Worm (Caenorhabditis elegans) whole organism, late embryonic: ENCODE results near the gene fbxb-79.
A peak's percentile ranks its signal among the peaks of the same experiment; 100 is the strongest.

Experiments
- C08G9.2 ChIP-seq: sonication (generic microtip); optimal IDR thresholded peaks from 2 replicates; lab custom pipeline; 2016; ENCODE audit warnings: mild to moderate bottlenecking, missing genetic modification characterization, moderate library complexity, missing compliant biosample characterization
- C38D4.7 ChIP-seq: fragments of 200-800 bp; sonication (Bioruptor generic); optimal IDR thresholded peaks from 2 replicates; lab custom pipeline; 2018; ENCODE audit warnings: mild to moderate bottlenecking, missing genetic modification characterization, moderate library complexity, missing compliant biosample characterization
- F13H6.1 ChIP-seq: sonication (generic microtip); optimal IDR thresholded peaks from 2 replicates; lab custom pipeline; 2016; ENCODE audit warnings: missing genetic modification characterization, missing compliant biosample characterization
- K02D7.2 ChIP-seq: sonication (generic microtip); optimal IDR thresholded peaks from 2 replicates; lab custom pipeline; 2017; ENCODE audit warnings: mild to moderate bottlenecking, missing genetic modification characterization, missing compliant biosample characterization
- K09A11.1 ChIP-seq: sonication (generic microtip); optimal IDR thresholded peaks from 2 replicates; lab custom pipeline; 2017; ENCODE audit warnings: antibody characterized with exemption, mild to moderate bottlenecking, missing genetic modification characterization, missing compliant biosample characterization; ENCODE audit not compliant: insufficient read depth
- ahr-1 ChIP-seq: sonication (generic microtip); optimal IDR thresholded peaks from 2 replicates; lab custom pipeline; 2016; ENCODE audit warnings: missing genetic modification characterization, missing compliant biosample characterization
- ama-1 ChIP-seq: fragments of 150-350 bp; optimal IDR thresholded peaks from 2 replicates; lab custom pipeline; 2014
- ceh-14 ChIP-seq: sonication (generic microtip); optimal IDR thresholded peaks from 2 replicates; lab custom pipeline; 2016; ENCODE audit warnings: missing genotype, missing genetic modification characterization, missing compliant biosample characterization
- ceh-18 ChIP-seq: sonication (generic microtip); optimal IDR thresholded peaks from 2 replicates; lab custom pipeline; 2016; ENCODE audit warnings: missing genetic modification characterization, missing compliant biosample characterization
- ceh-2 ChIP-seq: sonication (generic microtip); optimal IDR thresholded peaks from 2 replicates; lab custom pipeline; 2016; ENCODE audit warnings: missing genotype, missing genetic modification characterization, missing compliant biosample characterization
- ceh-30 ChIP-seq: fragments of 150-350 bp; optimal IDR thresholded peaks from 2 replicates; lab custom pipeline; 2014; ENCODE audit warnings: missing biosample characterization, missing genetic modification characterization
- ceh-31 ChIP-seq: sonication (generic microtip); optimal IDR thresholded peaks from 2 replicates; lab custom pipeline; 2016; ENCODE audit warnings: missing genetic modification characterization, missing compliant biosample characterization
- ceh-48 ChIP-seq: sonication (generic microtip); optimal IDR thresholded peaks from 2 replicates; lab custom pipeline; 2016; ENCODE audit warnings: missing genetic modification characterization, inconsistent platforms, missing compliant biosample characterization
- dmd-4 ChIP-seq: sonication (generic microtip); optimal IDR thresholded peaks from 2 replicates; lab custom pipeline; 2016; ENCODE audit warnings: borderline replicate concordance, missing genetic modification characterization, missing compliant biosample characterization
- dve-1 ChIP-seq: sonication (generic microtip); optimal IDR thresholded peaks from 2 replicates; lab custom pipeline; 2017; ENCODE audit warnings: antibody characterized with exemption, mild to moderate bottlenecking, missing genetic modification characterization, missing compliant biosample characterization
- elt-2 ChIP-seq: sonication (generic microtip); optimal IDR thresholded peaks from 2 replicates; lab custom pipeline; 2016; ENCODE audit warnings: missing genetic modification reagents, missing genetic modification characterization, missing compliant biosample characterization
- eyg-1 ChIP-seq: sonication (generic microtip); optimal IDR thresholded peaks from 2 replicates; lab custom pipeline; 2016; ENCODE audit warnings: missing genotype, missing genetic modification characterization, missing compliant biosample characterization
- gmeb-2 ChIP-seq: sonication (generic microtip); optimal IDR thresholded peaks from 2 replicates; lab custom pipeline; 2016; ENCODE audit warnings: missing genetic modification characterization, inconsistent platforms, missing compliant biosample characterization
- hlh-13 ChIP-seq: fragments of 200-800 bp; sonication (Bioruptor generic); optimal IDR thresholded peaks from 2 replicates; lab custom pipeline; 2018; ENCODE audit warnings: mild to moderate bottlenecking, missing genetic modification characterization, missing compliant biosample characterization
- hlh-30 ChIP-seq: sonication (generic microtip); optimal IDR thresholded peaks from 2 replicates; lab custom pipeline; 2017; ENCODE audit warnings: antibody characterized with exemption, missing genetic modification characterization, missing compliant biosample characterization; ENCODE audit not compliant: insufficient read depth
- hlh-6 ChIP-seq: sonication (generic microtip); optimal IDR thresholded peaks from 2 replicates; lab custom pipeline; 2016; ENCODE audit warnings: missing genotype, missing genetic modification characterization, missing compliant biosample characterization
- hlh-8 ChIP-seq: sonication (generic microtip); optimal IDR thresholded peaks from 2 replicates; lab custom pipeline; 2016; ENCODE audit warnings: missing genotype, missing genetic modification characterization, missing compliant biosample characterization
- lim-6 ChIP-seq: sonication (generic microtip); optimal IDR thresholded peaks from 2 replicates; lab custom pipeline; 2016; ENCODE audit warnings: missing genetic modification characterization, missing compliant biosample characterization
- madf-2 ChIP-seq: sonication (generic microtip); optimal IDR thresholded peaks from 2 replicates; lab custom pipeline; 2017; ENCODE audit warnings: missing genetic modification characterization, missing compliant biosample characterization
- nfya-1 ChIP-seq: sonication (generic microtip); optimal IDR thresholded peaks from 2 replicates; lab custom pipeline; 2017; ENCODE audit warnings: missing genetic modification characterization, mild to moderate bottlenecking, missing compliant biosample characterization, antibody characterized with exemption, moderate library complexity
- nhr-11 ChIP-seq: fragments of 150-350 bp; optimal IDR thresholded peaks from 2 replicates; lab custom pipeline; 2014; ENCODE audit warnings: missing biosample characterization, missing genetic modification characterization
- nhr-232 ChIP-seq: sonication (generic microtip); optimal IDR thresholded peaks from 2 replicates; lab custom pipeline; 2016; ENCODE audit warnings: missing genetic modification characterization, missing compliant biosample characterization
- pag-3 ChIP-seq: sonication (generic microtip); optimal IDR thresholded peaks from 2 replicates; lab custom pipeline; 2016; ENCODE audit warnings: missing compliant biosample characterization, missing genetic modification characterization, borderline replicate concordance
- pax-1 ChIP-seq: fragments of 150-350 bp; optimal IDR thresholded peaks from 2 replicates; lab custom pipeline; 2014; ENCODE audit warnings: missing biosample characterization, missing genetic modification characterization
- pqm-1 ChIP-seq: sonication (generic microtip); optimal IDR thresholded peaks from 2 replicates; lab custom pipeline; 2016; ENCODE audit warnings: missing genetic modification characterization, missing compliant biosample characterization
- ref-2 ChIP-seq: sonication (generic microtip); optimal IDR thresholded peaks from 2 replicates; lab custom pipeline; 2016; ENCODE audit warnings: missing genetic modification characterization, missing compliant biosample characterization
- rnt-1 ChIP-seq: sonication (generic microtip); optimal IDR thresholded peaks from 2 replicates; lab custom pipeline; 2016; ENCODE audit warnings: missing genetic modification characterization, missing compliant biosample characterization
- sdc-2 ChIP-seq: sonication (generic microtip); optimal IDR thresholded peaks from 2 replicates; lab custom pipeline; 2016; ENCODE audit warnings: missing genotype, missing genetic modification characterization, missing compliant biosample characterization
- sox-2 ChIP-seq: fragments of 200-800 bp; sonication (Bioruptor generic); IDR thresholded peaks from 2 replicates; pipeline ENCODE4 v1.3.6; 2022; ENCODE audit warnings: missing genetic modification reagents, missing genetic modification characterization, missing compliant biosample characterization
- sox-4 ChIP-seq: sonication (generic microtip); optimal IDR thresholded peaks from 2 replicates; lab custom pipeline; 2017; ENCODE audit warnings: mild to moderate bottlenecking, missing genetic modification characterization, inconsistent platforms, missing compliant biosample characterization
- tbx-2 ChIP-seq: sonication (generic microtip); optimal IDR thresholded peaks from 2 replicates; lab custom pipeline; 2016; ENCODE audit warnings: missing genetic modification characterization, missing compliant biosample characterization
- unc-42 ChIP-seq: sonication (generic microtip); optimal IDR thresholded peaks from 2 replicates; lab custom pipeline; 2016; ENCODE audit warnings: missing genotype, missing genetic modification characterization, missing compliant biosample characterization
- zip-5 ChIP-seq: sonication (generic microtip); optimal IDR thresholded peaks from 2 replicates; lab custom pipeline; 2016; ENCODE audit warnings: missing genetic modification characterization, missing compliant biosample characterization

The fbxb-79 gene

ce11 chrIV:11186729-11187128 is 2.6 kb downstream of the fbxb-79 start, which contains the start of gene sdz-27:
sdz-27 (plus strand) TSS chrIV:11187029.
- no peak for TF ChIP-seq K02D7.2 (tag; lab: Kevin White, UChicago)
- TF ChIP-seq hlh-8 (tag; lab: Kevin White, UChicago) = no peak
- no peak for TF ChIP-seq C08G9.2 (tag; lab: Kevin White, UChicago)
- TF ChIP-seq madf-2 (tag; lab: Kevin White, UChicago) = no peak
- no peak for TF ChIP-seq pag-3 (tag; lab: Kevin White, UChicago)
- no peak for TF ChIP-seq lim-6 (tag; lab: Kevin White, UChicago)
- TF ChIP-seq hlh-13 (GFP tag; lab: Kevin White, UChicago) = no peak
- no peak for TF ChIP-seq sox-4 (tag; lab: Kevin White, UChicago)
- no peak for TF ChIP-seq ceh-2 (tag; lab: Kevin White, UChicago)
- no peak for TF ChIP-seq ceh-48
- no peak for TF ChIP-seq K09A11.1 (tag; lab: Kevin White, UChicago)
- TF ChIP-seq pax-1 = no peak
- no peak for TF ChIP-seq eyg-1 (tag; lab: Kevin White, UChicago)
- no peak for TF ChIP-seq ceh-30
- TF ChIP-seq ref-2 (tag; lab: Kevin White, UChicago) = no peak

ce11 chrIV:11183991-11184390 is 5.3 kb downstream of the fbxb-79 start, which contains the start of gene nuaf-3:
nuaf-3 (plus strand) TSS chrIV:11184291.
- no peak for TF ChIP-seq dve-1 (tag; lab: Kevin White, UChicago)
- TF ChIP-seq nhr-11 (tag; lab: Kevin White, UChicago) = no peak
- TF ChIP-seq dmd-4 (tag; lab: Kevin White, UChicago) = no peak
- TF ChIP-seq ahr-1 (tag; lab: Kevin White, UChicago) = no peak
- TF ChIP-seq sdc-2 (tag; lab: Kevin White, UChicago) = no peak
- TF ChIP-seq gmeb-2 (tag; lab: Kevin White, UChicago) = no peak
- TF ChIP-seq pqm-1 (tag; lab: Kevin White, UChicago) = no peak
- TF ChIP-seq nhr-232 (tag; lab: Kevin White, UChicago) = no peak
- no peak for TF ChIP-seq ceh-18
- no peak for TF ChIP-seq ceh-14 (tag; lab: Kevin White, UChicago)

ce11 chrIV:11183013-11183412 is 6.3 kb downstream of the fbxb-79 start, which contains the start of gene prx-14:
prx-14 (plus strand) TSS chrIV:11183132.
- TF ChIP-seq C38D4.7 (GFP tag; lab: Kevin White, UChicago) (no peak), elt-2 (peak; percentile 33)

ce11 chrIV:11180077-11180476 is 9.2 kb downstream of the fbxb-79 start:
- no peak for TF ChIP-seq ahr-1 (tag; lab: Kevin White, UChicago)
- TF ChIP-seq C08G9.2 (tag; lab: Kevin White, UChicago) = no peak
- TF ChIP-seq ama-1 = no peak
- no peak for TF ChIP-seq dmd-4 (tag; lab: Kevin White, UChicago)
- TF ChIP-seq sox-2 (GFP tag; lab: Robert Waterston, UW) = no peak
- TF ChIP-seq hlh-30 (tag; lab: Kevin White, UChicago) = no peak
- TF ChIP-seq hlh-6 (tag; lab: Kevin White, UChicago) = no peak
- TF ChIP-seq ref-2 (tag; lab: Kevin White, UChicago) = no peak

ce11 chrIV:11179123-11179740 is 10.1 kb downstream of the fbxb-79 start, which contains the start of gene cpt-2:
cpt-2 (plus strand) TSS chrIV:11179645.
- TF ChIP-seq ref-2 (tag; lab: Kevin White, UChicago) = peak; percentile 18
- TF ChIP-seq F13H6.1 (tag; lab: Kevin White, UChicago) = peak; percentile 29
- TF ChIP-seq lim-6 (tag; lab: Kevin White, UChicago) = peak; percentile 44
- TF ChIP-seq tbx-2 = peak; percentile 57
- TF ChIP-seq ceh-14 (tag; lab: Kevin White, UChicago) = peak; percentile 49
- TF ChIP-seq ceh-2 (tag; lab: Kevin White, UChicago) = peak; percentile 18
- TF ChIP-seq rnt-1 (tag; lab: Kevin White, UChicago) = peak; percentile 15
- peak; percentile 27 for TF ChIP-seq ceh-18
- TF ChIP-seq ceh-31 = peak; percentile 73
- peak; percentile 43 for TF ChIP-seq elt-2
- TF ChIP-seq zip-5 (tag; lab: Kevin White, UChicago) = peak; percentile 25
- peak; percentile 47 for TF ChIP-seq C08G9.2 (tag; lab: Kevin White, UChicago)
- peak; percentile 54 for TF ChIP-seq unc-42
- peak; percentile 13 for TF ChIP-seq ahr-1 (tag; lab: Kevin White, UChicago)
- peak; percentile 53 for TF ChIP-seq nfya-1 (tag; lab: Kevin White, UChicago)
- TF ChIP-seq, all 69 proteins: peak for 15; not testable (repeated sequence) for 54
